Fruit fly (Drosophila melanogaster): ENCODE results near the gene CG2116.

dm6 chrX:8145501-8146157, 16.0 kb downstream of the CG2116 start, which contains the start of the genes alpha-PheRS and CG2129:
- TF ChIP-seq kay (GFP tag; ENCODE audit: borderline replicate concordance) (no peak), cnc (optimal IDR thresholded peaks at IDR 0.05) (no peak), tj (GFP tag; optimal IDR thresholded peaks at IDR 0.05) (peak; percentile 43), Mnt (GFP tag; optimal IDR thresholded peaks at IDR 0.05) (peak; percentile 73), CG11617 (GFP tag; optimal IDR thresholded peaks at IDR 0.05) (peak; percentile 57)

All from whole organism, adult.